Worm (Caenorhabditis elegans) whole organism, young adult: ENCODE results near the gene T22F3.11.

ENCODE experiments used
- C06A6.2 ChIP-seq: fragments of 200-800 bp; sonication (Bioruptor generic); conservative IDR thresholded peaks from 2 replicates; pipeline ENCODE4 v1.3.6; 2022; ENCODE audit warnings: missing genetic modification characterization, missing compliant biosample characterization
- D2030.7 ChIP-seq: fragments of 200-800 bp; sonication (Bioruptor generic); IDR thresholded peaks from 2 replicates; pipeline ENCODE4 v1.3.6; 2022; ENCODE audit warnings: missing genetic modification reagents, missing genetic modification characterization, missing compliant biosample characterization
- F22D6.2 ChIP-seq: sonication (generic microtip); optimal IDR thresholded peaks from 2 replicates; lab custom pipeline; 2016; ENCODE audit warnings: mild to moderate bottlenecking, missing genetic modification characterization, missing compliant biosample characterization
- F33H1.4 ChIP-seq: fragments of 200-800 bp; sonication (Bioruptor generic); IDR thresholded peaks from 2 replicates; pipeline ENCODE4 v1.3.6; 2022; ENCODE audit warnings: missing genetic modification reagents, missing genetic modification characterization, missing compliant biosample characterization
- F55B11.4 ChIP-seq: sonication (generic microtip); optimal IDR thresholded peaks from 2 replicates; lab custom pipeline; 2016; ENCODE audit warnings: missing compliant biosample characterization, missing genetic modification characterization, borderline replicate concordance; ENCODE audit not compliant: insufficient read depth
- K12H6.12 ChIP-seq: fragments of 200-800 bp; sonication (Bioruptor generic); optimal IDR thresholded peaks from 2 replicates; lab custom pipeline; 2018; ENCODE audit warnings: mild to moderate bottlenecking, missing genetic modification characterization, missing compliant biosample characterization
- Y67H2A.10 ChIP-seq: fragments of 200-800 bp; sonication (Bioruptor generic); conservative IDR thresholded peaks from 2 replicates; pipeline ENCODE4 v1.3.6; 2022; ENCODE audit warnings: missing genetic modification reagents, missing genetic modification characterization, missing compliant biosample characterization
- Y79H2A.3 ChIP-seq: fragments of 200-800 bp; sonication (Bioruptor generic); conservative IDR thresholded peaks from 2 replicates; pipeline ENCODE4 v1.3.6; 2022; ENCODE audit warnings: missing genetic modification reagents, missing genetic modification characterization, missing compliant biosample characterization
- Y95B8A.8 ChIP-seq: fragments of 200-800 bp; sonication (Bioruptor generic); IDR thresholded peaks from 2 replicates; pipeline ENCODE4 v1.3.6; 2022; ENCODE audit warnings: missing genetic modification reagents, missing genetic modification characterization, missing compliant biosample characterization
- ama-1 ChIP-seq, 3 experiments: fragments of 150-350 bp in 1 of 3; sonication (generic microtip) in 2 of 3; optimal IDR thresholded peaks; 2 replicates each; lab custom pipeline; 2014 to 2018; ENCODE audit warnings: missing biosample characterization in 2 of 3, missing genetic modification characterization in 2 of 3, missing genetic modification reagents in 2 of 3
- aptf-2 ChIP-seq: fragments of 200-800 bp; sonication (Bioruptor generic); conservative IDR thresholded peaks from 2 replicates; pipeline ENCODE4 v1.3.6; 2022; ENCODE audit warnings: missing genetic modification reagents, missing genetic modification characterization, missing compliant biosample characterization
- aptf-3 ChIP-seq: fragments of 200-800 bp; sonication (Bioruptor generic); IDR thresholded peaks from 2 replicates; pipeline ENCODE4 v1.3.6; 2022; ENCODE audit warnings: missing genetic modification characterization, missing compliant biosample characterization
- athp-1 ChIP-seq: sonication (generic microtip); optimal IDR thresholded peaks from 2 replicates; lab custom pipeline; 2017; ENCODE audit warnings: mild to moderate bottlenecking, missing genetic modification characterization, missing compliant biosample characterization
- attf-5 ChIP-seq: fragments of 200-800 bp; sonication (Bioruptor generic); optimal IDR thresholded peaks from 2 replicates; lab custom pipeline; 2018; ENCODE audit warnings: mild to moderate bottlenecking, missing genetic modification characterization, missing compliant biosample characterization
- attf-6 ChIP-seq: fragments of 200-800 bp; sonication (Bioruptor generic); IDR thresholded peaks from 2 replicates; pipeline ENCODE4 v1.3.6; 2022; ENCODE audit warnings: missing genetic modification reagents, missing genetic modification characterization, missing compliant biosample characterization
- bed-1 ChIP-seq: fragments of 200-800 bp; sonication (Bioruptor generic); IDR thresholded peaks from 2 replicates; pipeline ENCODE4 v1.3.6; 2022; ENCODE audit warnings: missing genetic modification reagents, missing genetic modification characterization, missing compliant biosample characterization
- bed-2 ChIP-seq: fragments of 200-800 bp; sonication (Bioruptor generic); IDR thresholded peaks from 2 replicates; pipeline ENCODE4 v1.3.6; 2022; ENCODE audit warnings: missing genetic modification reagents, missing genetic modification characterization, missing compliant biosample characterization
- ceh-100 ChIP-seq: fragments of 200-800 bp; sonication (Bioruptor generic); IDR thresholded peaks from 2 replicates; pipeline ENCODE4 v1.3.6; 2022; ENCODE audit warnings: missing genetic modification reagents, missing genetic modification characterization, missing compliant biosample characterization
- ceh-27 ChIP-seq: fragments of 200-800 bp; sonication (Bioruptor generic); optimal IDR thresholded peaks from 2 replicates; lab custom pipeline; 2018; ENCODE audit warnings: mild to moderate bottlenecking, missing genetic modification characterization, moderate library complexity, missing compliant biosample characterization
- ceh-91 ChIP-seq: fragments of 200-800 bp; sonication (Bioruptor generic); IDR thresholded peaks from 2 replicates; pipeline ENCODE4 v1.3.6; 2022; ENCODE audit warnings: missing genetic modification reagents, missing genetic modification characterization, missing compliant biosample characterization
- dpff-1 ChIP-seq: sonication (generic microtip); optimal IDR thresholded peaks from 2 replicates; lab custom pipeline; 2017; ENCODE audit warnings: mild to moderate bottlenecking, missing genetic modification characterization, missing compliant biosample characterization
- dpl-1 ChIP-seq: fragments of 150-350 bp; optimal IDR thresholded peaks from 2 replicates; lab custom pipeline; 2014; ENCODE audit warnings: missing biosample characterization, missing genetic modification reagents, missing genetic modification characterization
- ets-4 ChIP-seq: fragments of 200-800 bp; sonication (Bioruptor generic); optimal IDR thresholded peaks from 2 replicates; lab custom pipeline; 2018; ENCODE audit warnings: mild to moderate bottlenecking, missing genetic modification characterization, missing compliant biosample characterization
- fkh-3 ChIP-seq: sonication (generic microtip); optimal IDR thresholded peaks from 2 replicates; lab custom pipeline; 2016; ENCODE audit warnings: mild to moderate bottlenecking, missing genetic modification characterization, missing compliant biosample characterization
- him-1 ChIP-seq: sonication (generic microtip); optimal IDR thresholded peaks from 2 replicates; lab custom pipeline; 2016; ENCODE audit warnings: missing genotype, missing genetic modification reagents, missing genetic modification characterization, missing compliant biosample characterization
- hlh-26 ChIP-seq: fragments of 200-800 bp; sonication (Bioruptor generic); conservative IDR thresholded peaks from 2 replicates; pipeline ENCODE4 v1.3.6; 2022; ENCODE audit warnings: missing genetic modification reagents, missing genetic modification characterization, missing compliant biosample characterization
- hmg-1.2 ChIP-seq: fragments of 200-800 bp; sonication (Bioruptor generic); IDR thresholded peaks from 2 replicates; pipeline ENCODE4 v1.3.6; 2022; ENCODE audit warnings: missing genetic modification reagents, missing genetic modification characterization, missing compliant biosample characterization
- hmg-20 ChIP-seq: fragments of 200-800 bp; sonication (Bioruptor generic); IDR thresholded peaks from 2 replicates; pipeline ENCODE4 v1.3.6; 2022; ENCODE audit warnings: missing genetic modification reagents, missing genetic modification characterization, missing compliant biosample characterization
- let-607 ChIP-seq, 2 experiments: fragments of 200-800 bp in 1 of 2; sonication (Bioruptor generic) in 1 of 2; sonication (generic microtip) in 1 of 2; optimal IDR thresholded peaks; 2 replicates each; lab custom pipeline; 2016 to 2018; ENCODE audit warnings: mild to moderate bottlenecking in 2 of 2, missing compliant biosample characterization in 2 of 2, missing genetic modification characterization in 2 of 2, moderate library complexity in 2 of 2, missing genotype in 1 of 2
- lin-40 ChIP-seq: sonication (generic microtip); optimal IDR thresholded peaks from 2 replicates; lab custom pipeline; 2016; ENCODE audit warnings: missing genetic modification characterization, mild to moderate bottlenecking, missing compliant biosample characterization, missing genotype, missing genetic modification reagents
- lir-1 ChIP-seq: fragments of 200-800 bp; sonication (Bioruptor generic); conservative IDR thresholded peaks from 2 replicates; pipeline ENCODE4 v1.3.6; 2022; ENCODE audit warnings: missing genetic modification reagents, missing genetic modification characterization, missing compliant biosample characterization
- madf-3 ChIP-seq: fragments of 200-800 bp; sonication (Bioruptor generic); IDR thresholded peaks from 2 replicates; pipeline ENCODE4 v1.3.6; 2022; ENCODE audit warnings: missing genetic modification reagents, missing genetic modification characterization, missing compliant biosample characterization
- madf-6 ChIP-seq: fragments of 200-800 bp; sonication (Bioruptor generic); IDR thresholded peaks from 2 replicates; pipeline ENCODE4 v1.3.6; 2022; ENCODE audit warnings: missing genetic modification reagents, missing genetic modification characterization, missing compliant biosample characterization
- madf-8 ChIP-seq: fragments of 200-800 bp; sonication (Bioruptor generic); conservative IDR thresholded peaks from 2 replicates; pipeline ENCODE4 v1.3.6; 2022; ENCODE audit warnings: missing genetic modification reagents, missing genetic modification characterization, missing compliant biosample characterization
- mes-4 ChIP-seq: sonication (generic microtip); optimal IDR thresholded peaks from 2 replicates; lab custom pipeline; 2016; ENCODE audit warnings: missing genotype, missing genetic modification characterization, missing compliant biosample characterization
- mxl-1 ChIP-seq: sonication (generic microtip); optimal IDR thresholded peaks from 2 replicates; lab custom pipeline; 2016; ENCODE audit warnings: missing genetic modification characterization, missing compliant biosample characterization
- nfya-1 ChIP-seq: sonication (generic microtip); optimal IDR thresholded peaks from 2 replicates; lab custom pipeline; 2017; ENCODE audit warnings: antibody characterized with exemption, missing compliant biosample characterization, missing genetic modification characterization, borderline replicate concordance; ENCODE audit not compliant: insufficient read depth
- nhr-179 ChIP-seq: sonication (generic microtip); optimal IDR thresholded peaks from 2 replicates; lab custom pipeline; 2016; ENCODE audit warnings: mild to moderate bottlenecking, missing genetic modification characterization, missing compliant biosample characterization
- nhr-27 ChIP-seq: fragments of 200-800 bp; sonication (Bioruptor generic); optimal IDR thresholded peaks from 2 replicates; lab custom pipeline; 2018; ENCODE audit warnings: mild to moderate bottlenecking, missing genetic modification characterization, moderate library complexity, missing compliant biosample characterization
- pbrm-1 ChIP-seq: fragments of 200-800 bp; sonication (Bioruptor generic); IDR thresholded peaks from 2 replicates; pipeline ENCODE4 v1.3.6; 2022; ENCODE audit warnings: missing genetic modification reagents, missing genetic modification characterization, missing compliant biosample characterization
- pha-4 ChIP-seq: fragments of 150-350 bp; sonication (generic microtip); optimal IDR thresholded peaks from 2 replicates; lab custom pipeline; 2014; ENCODE audit warnings: missing biosample characterization, missing genetic modification reagents, missing genetic modification characterization
- repo-1 ChIP-seq: sonication (generic microtip); optimal IDR thresholded peaks from 2 replicates; lab custom pipeline; 2017; ENCODE audit warnings: mild to moderate bottlenecking, missing genetic modification characterization, missing compliant biosample characterization
- sea-2 ChIP-seq: fragments of 200-800 bp; sonication (Bioruptor generic); IDR thresholded peaks from 2 replicates; pipeline ENCODE4 v1.3.6; 2022; ENCODE audit warnings: missing genetic modification characterization, missing compliant biosample characterization
- snpc-1.1 ChIP-seq: sonication (generic microtip); optimal IDR thresholded peaks from 2 replicates; lab custom pipeline; 2017; ENCODE audit warnings: missing genetic modification characterization, mild to moderate bottlenecking, missing compliant biosample characterization, antibody characterized with exemption, moderate library complexity, missing genotype, missing genetic modification reagents; ENCODE audit not compliant: insufficient read depth
- snpc-1.3 ChIP-seq: sonication (generic microtip); optimal IDR thresholded peaks from 2 replicates; lab custom pipeline; 2017; ENCODE audit warnings: missing genetic modification characterization, mild to moderate bottlenecking, missing compliant biosample characterization, antibody characterized with exemption, moderate library complexity, missing genotype, missing genetic modification reagents; ENCODE audit not compliant: insufficient read depth
- somi-1 ChIP-seq: fragments of 200-800 bp; sonication (Bioruptor generic); optimal IDR thresholded peaks from 2 replicates; lab custom pipeline; 2018; ENCODE audit warnings: mild to moderate bottlenecking, missing genetic modification characterization, missing compliant biosample characterization
- tbx-9 ChIP-seq: sonication (generic microtip); optimal IDR thresholded peaks from 2 replicates; lab custom pipeline; 2016; ENCODE audit warnings: borderline replicate concordance, missing genetic modification characterization, inconsistent platforms, missing compliant biosample characterization
- ztf-18 ChIP-seq: sonication (generic microtip); optimal IDR thresholded peaks from 2 replicates; lab custom pipeline; 2016; ENCODE audit warnings: missing genotype, mild to moderate bottlenecking, missing genetic modification characterization, missing compliant biosample characterization

Gene T22F3.11

ce11 chrV:3585011-3585410, 29.3 kb downstream of the T22F3.11 start (continued):
- TF ChIP-seq pha-4 (tag; lab: Kevin White, UChicago) (no peak), D2030.7 (GFP tag; lab: Robert Waterston, UW) (peak; percentile 88), repo-1 (tag; lab: Kevin White, UChicago) (no peak), madf-3 (GFP tag; lab: Robert Waterston, UW) (no peak), attf-6 (GFP tag; lab: Robert Waterston, UW) (0 out of 2 replicates have a peak, but pooled peaks have one; percentile 61), pbrm-1 (GFP tag; lab: Robert Waterston, UW) (peak; percentile 51), madf-8 (GFP tag; lab: Robert Waterston, UW) (no peak; the same call in 1 of the 2 replicates), fkh-3 (no peak), ceh-91 (GFP tag; lab: Robert Waterston, UW) (no peak), mes-4 (tag; lab: Kevin White, UChicago) (no peak), ztf-18 (peak; percentile 5), C06A6.2 (GFP tag; lab: Robert Waterston, UW) (no peak), bed-1 (no peak), hmg-20 (GFP tag; lab: Robert Waterston, UW) (0 out of 2 replicates have a peak, but pooled peaks have one; percentile 11), dpff-1 (tag; lab: Kevin White, UChicago) (no peak), lin-40 (no peak), mxl-1 (peak; percentile 21), Y95B8A.8 (no peak), K12H6.12 (no peak), snpc-1.1 (tag; lab: Kevin White, UChicago) (peak; percentile 80), hlh-26 (GFP tag; lab: Robert Waterston, UW) (no peak), ets-4 (GFP tag; lab: Kevin White, UChicago) (no peak), madf-6 (GFP tag; lab: Robert Waterston, UW) (peak; percentile 84), ceh-27 (GFP tag; lab: Kevin White, UChicago) (no peak), bed-2 (GFP tag; lab: Robert Waterston, UW) (no peak), attf-5 (GFP tag; lab: Kevin White, UChicago) (no peak), somi-1 (GFP tag; lab: Kevin White, UChicago) (no peak), lir-1 (GFP tag; lab: Robert Waterston, UW) (no peak), F33H1.4 (GFP tag; lab: Robert Waterston, UW) (peak; percentile 54; the same call in 1 of the 2 replicates), dpl-1 (GFP tag; lab: Kevin White, UChicago) (no peak), hmg-1.2 (GFP tag; lab: Robert Waterston, UW) (no peak; the same call in 1 of the 2 replicates), snpc-1.3 (peak; percentile 85), Y67H2A.10 (GFP tag; lab: Robert Waterston, UW) (no peak), athp-1 (peak; percentile 51), nhr-179 (tag; lab: Kevin White, UChicago) (no peak), nhr-27 (tag; lab: Kevin White, UChicago) (no peak), tbx-9 (tag; lab: Kevin White, UChicago) (no peak), nfya-1 (no peak), aptf-2 (GFP tag; lab: Robert Waterston, UW) (no peak), aptf-3 (GFP tag; lab: Robert Waterston, UW) (peak; percentile 81), ama-1 (optimal IDR thresholded peaks at IDR 0.05; lab: Kevin White, UChicago) (no peak), ama-1 (GFP tag; optimal IDR thresholded peaks at IDR 0.05; lab: Kevin White, UChicago) (peak; percentile 67 to 71), F22D6.2 (no peak), ceh-100 (GFP tag; lab: Robert Waterston, UW) (peak; percentile 33; the same call in 1 of the 2 replicates), F55B11.4 (tag; lab: Kevin White, UChicago) (no peak), let-607 (tag; optimal IDR thresholded peaks at IDR 0.05; lab: Kevin White, UChicago) (peak in 1 of 2 experiments; percentile 7), him-1 (tag; lab: Kevin White, UChicago) (peak; percentile 73), Y79H2A.3 (GFP tag; lab: Robert Waterston, UW) (peak; percentile 68), sea-2 (GFP tag; lab: Robert Waterston, UW) (no peak)
